Fruit fly (Drosophila melanogaster) whole organism, prepupa: Measurements from ENCODE around the gene CG14050.

ENCODE experiments used
- Blimp-1 ChIP-seq: fragments of 200-800 bp; sonication (Bioruptor generic); optimal IDR thresholded peaks from 3 replicates; lab custom pipeline; 2017; ENCODE audit warnings: missing biosample characterization, missing genetic modification characterization, mild to moderate bottlenecking, moderate library complexity, missing genetic modification reagents
- CG11902 ChIP-seq: fragments of 200-800 bp; sonication (Bioruptor generic); optimal IDR thresholded peaks from 3 replicates; lab custom pipeline; 2016; ENCODE audit warnings: missing biosample characterization, missing genetic modification characterization
- CG1621 ChIP-seq: fragments of 200-800 bp; sonication (Bioruptor generic); optimal IDR thresholded peaks from 3 replicates; lab custom pipeline; 2018; ENCODE audit warnings: missing biosample characterization, mild to moderate bottlenecking, missing genetic modification characterization
- CG31627 ChIP-seq: fragments of 200-800 bp; sonication (Bioruptor generic); optimal IDR thresholded peaks from 3 replicates; lab custom pipeline; 2016; ENCODE audit warnings: missing biosample characterization, missing genetic modification characterization
- CG34406 ChIP-seq: fragments of 200-800 bp; sonication (Bioruptor generic); optimal IDR thresholded peaks from 3 replicates; lab custom pipeline; 2016; ENCODE audit warnings: missing biosample characterization, missing genetic modification characterization
- CG3919 ChIP-seq: fragments of 200-800 bp; sonication (Bioruptor generic); optimal IDR thresholded peaks from 3 replicates; lab custom pipeline; 2016; ENCODE audit warnings: missing biosample characterization, missing genetic modification characterization
- CG4318 ChIP-seq: fragments of 200-800 bp; sonication (Bioruptor generic); optimal IDR thresholded peaks from 3 replicates; lab custom pipeline; 2017; ENCODE audit warnings: missing biosample characterization, mild to moderate bottlenecking, missing genetic modification characterization
- CG6163 ChIP-seq: fragments of 200-800 bp; sonication (Bioruptor generic); IDR thresholded peaks from 3 replicates; pipeline ENCODE4 v1.3.6; 2022; ENCODE audit warnings: missing biosample characterization, missing genetic modification characterization
- CG6276 ChIP-seq: fragments of 200-800 bp; sonication (Bioruptor generic); optimal IDR thresholded peaks from 2 replicates; lab custom pipeline; 2017; ENCODE audit warnings: missing biosample characterization, mild to moderate bottlenecking, missing genetic modification characterization
- CG6792 ChIP-seq: fragments of 200-800 bp; sonication (Bioruptor generic); optimal IDR thresholded peaks from 3 replicates; lab custom pipeline; 2016; ENCODE audit warnings: missing biosample characterization, missing genetic modification characterization
- CG6854 ChIP-seq: fragments of 200-800 bp; sonication (Bioruptor generic); optimal IDR thresholded peaks from 2 replicates; lab custom pipeline; 2017; ENCODE audit warnings: missing biosample characterization, mild to moderate bottlenecking, missing genetic modification characterization
- CG8119 ChIP-seq: fragments of 200-800 bp; sonication (Bioruptor generic); IDR thresholded peaks from 3 replicates; pipeline ENCODE4 v1.3.6; 2022; ENCODE audit warnings: missing biosample characterization, missing genetic modification characterization
- CG8319 ChIP-seq: fragments of 200-800 bp; sonication (Bioruptor generic); optimal IDR thresholded peaks from 3 replicates; lab custom pipeline; 2016; ENCODE audit warnings: missing biosample characterization, missing genetic modification characterization
- Eip78C ChIP-seq: fragments of 200-800 bp; sonication (Bioruptor generic); peaks from one replicate; lab custom pipeline; 2016; ENCODE audit warnings: missing biosample characterization, missing genetic modification characterization
- Ets21C ChIP-seq: fragments of 200-800 bp; sonication (Bioruptor generic); optimal IDR thresholded peaks from 3 replicates; lab custom pipeline; 2016; ENCODE audit warnings: missing biosample characterization, missing genetic modification characterization
- Ets96B ChIP-seq: fragments of 200-800 bp; optimal IDR thresholded peaks from 2 replicates; lab custom pipeline; 2019; ENCODE audit warnings: missing biosample characterization, mild to moderate bottlenecking, missing genetic modification characterization, moderate library complexity
- Gug ChIP-seq: fragments of 200-800 bp; sonication (Bioruptor generic); IDR thresholded peaks from 2 replicates; pipeline ENCODE4 v1.3.6; 2022; ENCODE audit warnings: missing biosample characterization, missing genetic modification characterization
- Lpt ChIP-seq: fragments of 200-800 bp; sonication (Bioruptor generic); optimal IDR thresholded peaks from 3 replicates; lab custom pipeline; 2016; ENCODE audit warnings: missing biosample characterization, missing genetic modification characterization
- Met ChIP-seq: fragments of 200-800 bp; sonication (Bioruptor generic); optimal IDR thresholded peaks from 3 replicates; lab custom pipeline; 2016; ENCODE audit warnings: missing biosample characterization, missing genetic modification characterization
- achi ChIP-seq: fragments of 200-800 bp; sonication (Bioruptor generic); optimal IDR thresholded peaks from 3 replicates; lab custom pipeline; 2016; ENCODE audit warnings: missing biosample characterization, missing genetic modification characterization
- acj6 ChIP-seq: fragments of 200-800 bp; sonication (Bioruptor generic); optimal IDR thresholded peaks from 3 replicates; lab custom pipeline; 2016; ENCODE audit warnings: missing biosample characterization, missing genetic modification characterization
- dsx ChIP-seq: fragments of 200-800 bp; optimal IDR thresholded peaks from 3 replicates; lab custom pipeline; 2019; ENCODE audit warnings: missing biosample characterization, mild to moderate bottlenecking, missing genetic modification characterization, moderate library complexity; ENCODE audit not compliant: poor library complexity, severe bottlenecking
- eg ChIP-seq: fragments of 200-800 bp; sonication (Bioruptor generic); IDR thresholded peaks from 3 replicates; pipeline ENCODE4 v1.3.6; 2022; ENCODE audit warnings: missing biosample characterization, missing genetic modification characterization
- fkh ChIP-seq: fragments of 200-800 bp; sonication (Bioruptor generic); optimal IDR thresholded peaks from 3 replicates; lab custom pipeline; 2017; ENCODE audit warnings: missing biosample characterization, mild to moderate bottlenecking, missing genetic modification characterization, moderate library complexity
- net ChIP-seq: fragments of 200-800 bp; sonication (Bioruptor generic); optimal IDR thresholded peaks from 3 replicates; lab custom pipeline; 2016; ENCODE audit warnings: missing biosample characterization, missing genetic modification characterization
- pdm3 ChIP-seq: fragments of 200-800 bp; sonication (Bioruptor generic); optimal IDR thresholded peaks from 3 replicates; lab custom pipeline; 2016; ENCODE audit warnings: missing biosample characterization, missing genetic modification characterization
- salr ChIP-seq, 2 experiments: fragments of 200-800 bp; sonication (Bioruptor generic); optimal IDR thresholded peaks; 3 replicates each; lab custom pipeline; 2016 to 2018; ENCODE audit warnings: missing biosample characterization in 2 of 2, missing genetic modification characterization in 2 of 2, mild to moderate bottlenecking in 1 of 2
- ss ChIP-seq, 2 experiments: fragments of 200-800 bp; sonication (Bioruptor generic); optimal IDR thresholded peaks; 2 replicates in 1 of 2; 3 replicates in 1 of 2; lab custom pipeline; 2017 to 2018; ENCODE audit warnings: mild to moderate bottlenecking in 2 of 2, missing biosample characterization in 2 of 2, missing genetic modification characterization in 2 of 2, moderate library complexity in 1 of 2
- svp ChIP-seq: fragments of 200-800 bp; sonication (Bioruptor generic); peaks from one replicate; lab custom pipeline; 2016; ENCODE audit warnings: missing biosample characterization, missing genetic modification characterization
- vri ChIP-seq: fragments of 200-800 bp; sonication (Bioruptor generic); optimal IDR thresholded peaks from 3 replicates; lab custom pipeline; 2016; ENCODE audit warnings: missing biosample characterization, mild to moderate bottlenecking, missing genetic modification characterization

CG14050 gene

dm6 chrX:2286255-2286654 lies 39.8 kb downstream of the CG14050 start:
- TF ChIP-seq net (GFP tag; lab: Kevin White, UChicago): no peak
- TF ChIP-seq Eip78C (GFP tag; lab: Kevin White, UChicago): peak; percentile 52
- no peak for TF ChIP-seq CG31627 (GFP tag; lab: Kevin White, UChicago)
- TF ChIP-seq vri (GFP tag; lab: Kevin White, UChicago): peak; percentile 19
- no peak for TF ChIP-seq Ets21C
- TF ChIP-seq svp (GFP tag; lab: Kevin White, UChicago): no peak
- no peak for TF ChIP-seq Gug (GFP tag; lab: Robert Waterston, UW)
- peak; percentile 38 for TF ChIP-seq fkh (GFP tag; lab: Kevin White, UChicago)

- TF ChIP-seq ss (GFP tag; optimal IDR thresholded peaks at IDR 0.05; lab: Kevin White, UChicago): peak; percentile 17 to 32
- TF ChIP-seq CG6276 (GFP tag; lab: Kevin White, UChicago): peak; percentile 0
- TF ChIP-seq CG34406 (GFP tag; lab: Kevin White, UChicago): peak; percentile 15
- TF ChIP-seq Met: no peak
- TF ChIP-seq CG8319 (GFP tag; lab: Kevin White, UChicago): no peak
- TF ChIP-seq Lpt (GFP tag; lab: Kevin White, UChicago): peak; percentile 29
- TF ChIP-seq CG6163 (GFP tag; lab: Robert Waterston, UW): 0 out of 3 replicates have a peak, but pooled peaks have one; percentile 50
- TF ChIP-seq Blimp-1 (GFP tag; lab: Kevin White, UChicago): peak; percentile 95
- no peak for TF ChIP-seq dsx (GFP tag; lab: Kevin White, UChicago)
- TF ChIP-seq pdm3 (GFP tag; lab: Kevin White, UChicago): no peak
- TF ChIP-seq Eip78C (GFP tag; lab: Kevin White, UChicago): peak; percentile 10
- TF ChIP-seq Gug (GFP tag; lab: Robert Waterston, UW): no peak
- 0 out of 3 replicates have a peak, but pooled peaks have one; percentile 26 for TF ChIP-seq eg (GFP tag; lab: Robert Waterston, UW)
- TF ChIP-seq net (GFP tag; lab: Kevin White, UChicago): no peak
- peak; percentile 15 for TF ChIP-seq CG6854 (GFP tag; lab: Kevin White, UChicago)
- TF ChIP-seq CG31627 (GFP tag; lab: Kevin White, UChicago): no peak
- peak; percentile 1 for TF ChIP-seq CG3919
- TF ChIP-seq CG8119 (GFP tag; lab: Robert Waterston, UW): peak; percentile 54; the same call in 1 of the 3 replicates
- TF ChIP-seq CG6792 (GFP tag; lab: Kevin White, UChicago): peak; percentile 17
- TF ChIP-seq achi (GFP tag; lab: Kevin White, UChicago): peak; percentile 14
Measured at dm6 chrX:2283470-2283869, 42.5 kb downstream of the CG14050 start.

- TF ChIP-seq CG11902 (GFP tag; lab: Kevin White, UChicago) (no peak), svp (GFP tag; lab: Kevin White, UChicago) (peak; percentile 80), CG4318 (GFP tag; lab: Kevin White, UChicago) (no peak), Lpt (GFP tag; lab: Kevin White, UChicago) (no peak), acj6 (GFP tag; lab: Kevin White, UChicago) (no peak), CG8119 (GFP tag; lab: Robert Waterston, UW) (no peak), Ets96B (tag; lab: Kevin White, UChicago) (no peak), Met (no peak)
Measured at dm6 chrX:2278782-2279304, 47.2 kb downstream of the CG14050 start.

- TF ChIP-seq Blimp-1 (GFP tag; lab: Kevin White, UChicago) (no peak), salr (GFP tag; optimal IDR thresholded peaks at IDR 0.05; lab: Kevin White, UChicago) (no peak), CG1621 (tag; lab: Kevin White, UChicago) (no peak), CG31627 (GFP tag; lab: Kevin White, UChicago) (no peak), pdm3 (GFP tag; lab: Kevin White, UChicago) (no peak), Met (no peak)
Measured at dm6 chrX:2275249-2275872, 50.7 kb downstream of the CG14050 start, which contains the start of gene Vml. Gene Vml (plus strand): TSS chrX:2275822.
